Fruit fly (Drosophila melanogaster): ENCODE data around the gene CG13392.
A peak's percentile ranks its signal among the peaks of the same experiment; 100 is the strongest.

The CG13392 gene

DNA sequence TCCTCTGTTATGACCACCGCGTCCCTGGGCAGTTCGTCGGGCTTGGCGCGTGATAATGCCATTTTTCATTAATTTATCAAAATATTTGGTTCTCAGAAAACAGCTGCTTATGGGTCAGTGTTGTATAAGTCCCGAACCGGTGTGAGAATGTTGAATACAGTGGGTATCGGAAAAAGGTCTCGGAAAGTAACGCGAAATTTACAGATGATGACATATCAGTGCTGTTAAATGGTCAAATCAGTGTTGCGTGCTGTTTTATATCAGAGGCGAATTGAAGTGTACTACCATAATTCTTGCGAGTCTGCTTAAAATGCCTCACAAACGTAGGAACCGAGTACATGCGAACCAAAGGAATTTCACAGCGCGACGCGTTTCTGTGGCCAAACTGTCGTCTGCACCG, at the start of gene CG13392, which contains the start of gene Rcd4:
Gene CG13392, minus strand, starts transcription at position 162 of the 400 bp plus-strand sequence.
Gene Rcd4, plus strand, starts transcription at position 216 of the 400 bp plus-strand sequence.
- no peak for TF ChIP-seq CG8478 (optimal IDR thresholded peaks at IDR 0.05)
- no peak for TF ChIP-seq psq (optimal IDR thresholded peaks at IDR 0.05)
- TF ChIP-seq Dll (optimal IDR thresholded peaks at IDR 0.05), result no peak
- TF ChIP-seq EcR (GFP tag; optimal IDR thresholded peaks at IDR 0.05), result no peak
- TF ChIP-seq pan (optimal IDR thresholded peaks at IDR 0.05), result no peak
- TF ChIP-seq usp (GFP tag; optimal IDR thresholded peaks at IDR 0.05), result no peak

DNA sequence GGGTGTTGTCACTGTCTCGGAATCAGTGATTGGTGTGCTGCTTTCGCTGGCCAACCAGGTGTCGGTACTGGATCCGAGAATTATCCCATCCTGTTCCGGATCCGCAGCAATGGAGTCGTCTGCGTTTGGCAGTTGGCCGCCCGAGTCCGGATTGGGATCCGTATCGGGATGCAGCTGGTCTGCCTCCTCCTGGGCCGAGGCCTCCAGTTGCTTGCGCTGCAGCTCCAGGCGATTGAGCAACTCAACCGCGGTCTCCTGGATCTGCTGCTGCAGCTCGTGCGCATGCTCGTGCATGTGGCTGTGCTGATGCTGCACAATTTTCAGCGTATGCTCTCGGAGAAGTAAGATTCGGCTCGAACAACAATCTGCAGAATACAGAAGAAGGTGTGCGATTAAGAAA, 49.5 kb upstream of the CG13392 start:
- no peak for TF ChIP-seq CG8478 (optimal IDR thresholded peaks at IDR 0.05)
- no peak for TF ChIP-seq pan (optimal IDR thresholded peaks at IDR 0.05)
- TF ChIP-seq EcR (GFP tag; optimal IDR thresholded peaks at IDR 0.05), result no peak

DNA sequence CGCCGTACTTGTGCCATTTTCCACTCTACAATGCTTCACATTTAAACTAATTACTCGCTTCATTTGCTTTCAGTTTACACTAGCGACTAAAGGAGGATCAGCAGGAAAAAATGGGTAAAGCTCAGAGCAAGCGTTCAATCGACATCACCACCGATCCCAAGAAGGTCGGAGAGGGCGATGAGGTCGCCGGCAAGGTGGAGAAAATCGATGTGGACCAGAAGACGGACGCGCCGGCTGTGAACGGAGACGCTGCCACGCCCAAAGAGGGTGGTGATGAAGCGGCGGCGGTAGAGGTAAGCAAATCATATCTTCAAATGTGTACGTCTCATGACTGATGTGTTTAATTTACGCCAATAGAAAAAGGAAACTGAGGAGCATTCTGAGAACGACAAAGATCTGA, 44.2 kb upstream of the CG13392 start:
- TF ChIP-seq EcR (GFP tag; optimal IDR thresholded peaks at IDR 0.05) (no peak), CG8478 (optimal IDR thresholded peaks at IDR 0.05) (no peak), psq (optimal IDR thresholded peaks at IDR 0.05) (no peak), Dll (optimal IDR thresholded peaks at IDR 0.05) (no peak), pan (optimal IDR thresholded peaks at IDR 0.05) (no peak), usp (GFP tag; optimal IDR thresholded peaks at IDR 0.05) (no peak)

DNA sequence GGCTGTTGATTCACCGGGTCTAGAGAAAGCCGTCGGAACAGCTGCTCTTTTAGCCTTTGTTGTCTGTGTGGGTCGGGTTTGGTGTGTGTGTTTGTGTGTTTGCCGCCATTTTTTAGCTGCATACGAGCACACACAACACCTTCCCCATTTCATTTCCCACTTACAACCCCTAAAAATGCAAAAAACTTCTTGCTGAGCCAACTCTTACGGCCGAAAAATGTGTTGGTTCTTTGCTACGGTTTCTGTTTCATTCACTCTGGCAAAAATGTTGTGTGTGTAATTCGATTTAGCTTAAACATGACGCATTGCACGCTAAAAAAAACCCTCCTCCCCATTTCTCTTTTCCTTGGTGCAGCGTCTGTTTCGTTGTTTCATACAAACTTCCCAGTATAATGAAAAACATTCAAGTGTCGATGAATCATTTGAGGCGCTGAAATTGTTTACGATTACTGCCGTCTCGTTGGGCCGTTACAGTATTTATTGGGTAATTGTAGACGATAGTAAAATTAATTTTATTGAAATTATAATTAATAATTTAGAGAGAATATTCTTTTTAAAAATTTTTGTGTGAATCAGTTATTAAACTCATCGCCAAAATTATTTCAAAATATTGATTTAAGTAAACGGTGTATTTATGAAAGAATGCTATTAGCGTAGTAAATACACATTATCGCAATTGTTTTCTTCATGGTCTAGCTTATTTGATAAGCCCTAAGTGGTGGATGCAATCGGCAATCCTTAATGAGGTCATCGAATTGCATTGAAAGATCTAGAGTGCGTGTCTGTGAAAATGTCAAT, 43.6 kb upstream of the CG13392 start:
- TF ChIP-seq pan (optimal IDR thresholded peaks at IDR 0.05) (no peak), usp (GFP tag; optimal IDR thresholded peaks at IDR 0.05) (no peak), Dll (optimal IDR thresholded peaks at IDR 0.05) (no peak), psq (optimal IDR thresholded peaks at IDR 0.05) (no peak), EcR (GFP tag; optimal IDR thresholded peaks at IDR 0.05) (no peak), CG8478 (optimal IDR thresholded peaks at IDR 0.05) (no peak)

DNA sequence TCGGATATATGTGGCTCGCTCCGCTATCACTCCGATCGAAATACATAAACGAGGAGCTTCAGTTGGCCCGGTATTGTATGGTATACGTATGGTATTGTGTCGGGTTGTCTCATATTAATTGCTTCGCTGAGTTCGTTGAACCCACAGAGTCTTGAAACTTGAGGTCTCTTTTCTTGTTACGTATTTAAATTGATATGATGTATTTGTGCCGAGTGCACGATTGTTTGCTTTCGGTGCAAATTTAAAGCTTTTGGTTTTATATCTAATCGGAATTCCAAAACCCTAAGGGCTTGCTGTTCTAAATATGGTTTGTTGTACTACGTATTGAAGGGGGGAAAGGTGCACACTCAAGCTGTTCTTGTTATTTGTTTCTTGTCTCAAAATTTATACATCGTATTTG, 42.6 kb upstream of the CG13392 start:
- TF ChIP-seq EcR (GFP tag; optimal IDR thresholded peaks at IDR 0.05) (peak in 1 of 2 experiments; percentile 20), psq (optimal IDR thresholded peaks at IDR 0.05) (no peak)

DNA sequence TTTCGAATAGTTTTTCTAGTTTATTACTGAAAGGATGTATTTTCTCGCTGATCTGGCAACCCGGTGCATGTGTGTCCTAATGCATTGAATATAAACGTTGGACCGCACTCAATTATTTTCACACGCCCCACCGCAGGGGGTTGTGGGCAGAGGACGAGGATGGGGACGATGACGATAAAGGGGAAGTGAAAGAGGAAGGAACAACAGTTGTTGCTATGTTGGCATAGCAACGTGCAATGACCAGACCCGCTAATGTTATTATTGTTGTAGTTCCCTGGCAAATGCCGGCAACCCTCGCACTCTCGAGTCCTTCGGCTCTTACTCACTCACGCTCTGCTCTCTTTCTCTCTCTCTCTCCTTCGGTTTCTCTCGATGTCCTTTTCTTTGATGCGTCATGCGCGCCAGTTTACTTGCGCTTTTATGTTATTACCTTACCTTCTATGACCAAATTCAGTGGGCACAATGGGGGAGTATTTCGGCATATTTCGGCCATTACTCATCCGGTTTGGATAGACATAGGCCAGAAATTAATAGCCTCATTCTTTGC, 42.1 kb upstream of the CG13392 start:
- no peak for TF ChIP-seq CG8478 (optimal IDR thresholded peaks at IDR 0.05)
- TF ChIP-seq Dll (optimal IDR thresholded peaks at IDR 0.05), result no peak

DNA sequence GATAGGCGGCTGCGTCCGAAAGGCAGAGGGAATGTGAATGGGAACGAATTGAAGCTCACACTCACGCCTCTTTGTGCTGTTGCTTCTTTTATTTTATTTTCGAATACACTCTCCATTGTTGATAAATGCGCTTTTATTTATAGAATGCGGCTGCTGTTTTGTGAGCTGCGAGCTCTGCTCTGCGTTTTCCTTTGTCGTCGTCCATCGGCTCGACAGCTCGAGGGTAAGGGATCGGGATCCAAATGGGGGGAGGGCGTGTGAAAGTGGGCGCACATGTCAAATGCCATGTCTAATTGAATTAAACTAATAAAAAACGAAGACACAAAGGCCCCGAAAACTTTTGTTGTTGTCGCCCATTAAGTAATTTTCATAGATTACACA, 41.5 kb upstream of the CG13392 start:
- TF ChIP-seq EcR (GFP tag; optimal IDR thresholded peaks at IDR 0.05), result peak in 1 of 2 experiments; percentile 1
- no peak for TF ChIP-seq Dll (optimal IDR thresholded peaks at IDR 0.05)
- TF ChIP-seq CG8478 (optimal IDR thresholded peaks at IDR 0.05), result no peak
- no peak for TF ChIP-seq usp (GFP tag; optimal IDR thresholded peaks at IDR 0.05)
- no peak for TF ChIP-seq pan (optimal IDR thresholded peaks at IDR 0.05)
- TF ChIP-seq psq (optimal IDR thresholded peaks at IDR 0.05), result no peak

DNA sequence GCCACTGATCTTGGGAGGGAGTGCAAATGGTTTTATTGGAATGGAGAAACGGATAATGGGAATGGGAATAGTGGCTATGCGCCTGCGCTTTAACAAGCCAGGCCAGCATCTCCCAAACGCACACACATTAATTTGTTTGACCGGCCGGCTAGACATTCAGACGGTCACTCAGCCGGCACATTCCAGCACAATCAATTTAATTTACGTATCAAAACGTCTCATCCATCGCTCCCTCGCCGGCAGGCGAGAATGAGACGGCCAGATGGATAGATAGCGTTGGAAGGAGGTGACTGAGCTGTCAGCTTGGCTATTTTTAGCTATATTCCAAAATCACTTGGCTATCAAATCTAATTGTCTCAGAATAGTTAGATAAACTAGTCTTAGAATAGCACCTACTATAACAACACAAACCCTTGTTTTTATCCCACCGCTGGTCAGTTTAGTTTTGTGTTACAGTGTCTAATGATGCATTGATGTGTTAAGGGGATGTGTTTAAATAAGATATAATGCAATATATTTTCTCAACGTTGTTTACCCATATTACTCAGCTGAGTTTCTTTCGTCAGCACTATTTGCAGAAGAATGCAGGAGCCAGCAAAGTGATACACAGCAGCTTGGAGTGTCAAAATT, 41.0 kb upstream of the CG13392 start:
- no peak for TF ChIP-seq CG8478 (optimal IDR thresholded peaks at IDR 0.05)

DNA sequence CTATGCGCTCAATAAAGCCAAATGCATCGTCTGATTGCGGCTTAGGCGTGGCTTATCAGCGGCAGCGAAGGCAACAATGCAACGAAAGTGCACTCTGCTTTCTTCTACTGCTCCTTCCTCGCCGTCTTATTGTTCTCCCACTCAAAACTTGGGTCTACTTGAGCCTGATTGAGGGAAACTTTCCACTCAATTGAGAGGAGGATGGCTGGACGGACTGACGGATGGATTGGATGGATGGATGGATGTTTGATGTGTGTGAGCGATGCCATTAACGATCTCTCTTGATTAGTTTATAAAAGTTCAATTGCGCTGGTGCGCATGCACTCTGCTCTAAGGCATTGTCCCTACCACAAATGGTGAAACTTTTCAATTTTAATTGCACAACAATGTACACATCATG, 40.4 kb upstream of the CG13392 start:
- TF ChIP-seq EcR (GFP tag; optimal IDR thresholded peaks at IDR 0.05) (no peak), CG8478 (optimal IDR thresholded peaks at IDR 0.05) (no peak), Dll (optimal IDR thresholded peaks at IDR 0.05) (no peak), psq (optimal IDR thresholded peaks at IDR 0.05) (no peak), usp (GFP tag; optimal IDR thresholded peaks at IDR 0.05) (no peak), pan (optimal IDR thresholded peaks at IDR 0.05) (no peak)

DNA sequence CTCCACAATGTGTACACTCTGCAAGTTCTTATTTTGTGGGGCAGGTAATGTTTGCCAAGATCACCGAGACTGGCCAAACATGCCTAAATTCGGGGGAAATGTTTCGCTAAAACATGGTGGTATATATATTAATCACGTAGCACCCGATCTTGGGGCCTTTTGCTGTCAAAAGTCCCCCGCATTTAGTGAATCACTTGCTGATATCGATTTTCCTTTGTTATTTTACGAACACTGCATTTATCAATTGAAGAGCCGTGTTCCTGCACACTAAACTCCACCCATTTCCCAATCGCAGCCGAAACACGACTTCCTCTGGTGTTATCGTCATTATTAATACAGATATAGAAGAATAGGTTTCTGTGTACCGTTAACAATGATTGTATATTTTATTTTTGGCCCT, 39.1 kb upstream of the CG13392 start:
- no peak for TF ChIP-seq psq (optimal IDR thresholded peaks at IDR 0.05)
- no peak for TF ChIP-seq CG8478 (optimal IDR thresholded peaks at IDR 0.05)
- no peak for TF ChIP-seq usp (GFP tag; optimal IDR thresholded peaks at IDR 0.05)

DNA sequence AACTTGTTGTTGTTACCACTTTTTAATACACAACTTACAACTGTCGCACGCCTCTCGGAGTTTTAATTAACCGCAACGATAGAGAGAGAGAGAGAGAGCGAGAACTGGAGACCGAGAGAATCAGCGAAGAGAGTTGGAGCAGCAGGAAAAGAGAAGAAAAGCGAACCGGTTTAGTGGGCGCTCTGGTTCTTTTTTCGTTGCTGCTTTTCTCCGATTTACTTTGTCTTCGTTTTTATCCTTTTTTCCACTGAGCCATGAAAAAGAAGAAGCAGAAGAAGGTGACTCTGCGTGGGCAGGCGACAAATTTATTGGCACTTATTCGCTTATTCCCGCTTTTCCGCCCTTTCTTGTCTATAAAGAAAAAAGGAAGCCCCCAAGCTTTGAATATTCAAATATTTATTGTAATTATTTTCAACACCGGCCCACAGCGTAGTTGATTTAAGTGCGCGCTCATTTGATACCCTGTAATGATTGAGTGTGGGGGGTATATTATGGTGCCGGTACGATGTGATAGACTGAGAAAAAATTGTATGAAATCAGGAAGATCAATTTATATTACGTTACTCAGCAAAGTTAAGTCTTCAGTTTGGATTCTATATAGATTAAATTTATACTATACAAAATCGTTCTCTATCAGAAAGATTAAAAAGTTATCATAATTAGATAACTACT, 37.8 kb upstream of the CG13392 start:
- TF ChIP-seq pan (optimal IDR thresholded peaks at IDR 0.05) (peak; percentile 58), Dll (optimal IDR thresholded peaks at IDR 0.05) (no peak), EcR (GFP tag; optimal IDR thresholded peaks at IDR 0.05) (no peak), psq (optimal IDR thresholded peaks at IDR 0.05) (no peak), CG8478 (optimal IDR thresholded peaks at IDR 0.05) (no peak)

DNA sequence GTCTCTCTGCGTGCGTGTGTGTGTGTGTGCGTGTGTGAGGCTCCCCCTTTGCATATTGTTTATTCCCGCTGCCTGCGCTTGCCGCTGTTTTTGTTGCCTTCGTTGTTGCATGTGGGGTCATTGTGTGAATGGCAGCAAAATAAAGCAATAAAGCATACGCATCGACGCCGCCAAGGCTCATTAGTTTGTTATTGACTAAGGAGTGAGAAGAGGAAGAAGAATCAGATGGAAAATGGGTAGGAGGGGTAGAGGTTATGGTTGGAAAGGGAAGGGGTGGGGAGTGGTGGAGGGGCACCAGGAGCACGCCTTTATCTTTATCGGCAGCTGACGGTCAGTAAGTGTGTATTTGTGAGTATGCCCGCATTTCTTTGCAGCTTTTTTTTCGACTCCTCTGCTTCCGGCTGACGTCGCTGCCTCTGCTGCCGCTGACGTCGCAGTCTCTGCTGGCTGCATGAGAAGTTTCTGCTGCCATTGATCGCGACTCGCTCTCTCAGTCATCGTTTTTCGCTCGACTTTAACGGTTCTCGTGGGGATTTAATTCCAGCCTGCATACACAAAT, 36.9 kb upstream of the CG13392 start:
- peak in 1 of 2 experiments; percentile 51 for TF ChIP-seq EcR (GFP tag; optimal IDR thresholded peaks at IDR 0.05)
- TF ChIP-seq Dll (optimal IDR thresholded peaks at IDR 0.05), result no peak
